Worm (Caenorhabditis elegans) whole organism, dauer: Measurements from ENCODE around the gene tps-2.

ENCODE experiments used
- unc-62 ChIP-seq: sonication (generic microtip); optimal IDR thresholded peaks from 2 replicates; lab custom pipeline; 2017; ENCODE audit warnings: missing biosample characterization, missing genetic modification reagents, missing genetic modification characterization

The tps-2 gene

ce11 chrII:14616927-14617326 lies 16.2 kb downstream of the tps-2 start:
- TF ChIP-seq unc-62 (GFP tag; lab: Kevin White, UChicago) = no peak

ce11 chrII:14618158-14618557 lies 17.5 kb downstream of the tps-2 start:
- TF ChIP-seq unc-62 (GFP tag; lab: Kevin White, UChicago) = no peak

- TF ChIP-seq unc-62 (GFP tag; lab: Kevin White, UChicago) = no peak
Observed at ce11 chrII:14618764-14619163, 18.1 kb downstream of the tps-2 start.

ce11 chrII:14619806-14620205 lies 19.1 kb downstream of the tps-2 start:
- no peak for TF ChIP-seq unc-62 (GFP tag; lab: Kevin White, UChicago)

- no peak for TF ChIP-seq unc-62 (GFP tag; lab: Kevin White, UChicago)
Observed at ce11 chrII:14620730-14621129, 20.0 kb downstream of the tps-2 start.

DNA sequence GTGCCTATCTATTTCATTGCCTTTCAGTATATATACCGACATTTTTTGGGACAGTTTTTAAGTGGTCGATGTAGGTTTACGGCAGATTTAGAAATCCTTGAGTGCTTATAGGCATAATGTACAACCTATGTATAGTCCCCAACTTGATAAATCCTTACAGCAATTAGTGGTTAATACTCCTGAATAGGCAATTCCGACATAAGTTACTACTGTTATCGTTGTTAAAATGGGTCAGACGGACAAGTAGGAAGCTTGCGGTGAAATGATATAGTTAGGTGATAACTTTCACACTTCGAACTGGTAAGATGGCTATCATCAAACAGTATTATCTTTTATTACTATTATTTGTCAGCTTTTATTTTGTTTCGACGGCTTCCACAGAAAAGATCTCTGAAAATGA lies 22.1 kb downstream of the tps-2 start, which contains the start of gene mltn-10:
mltn-10 (plus strand) TSS at position 301 of the 400 bp plus-strand sequence.
- no peak for TF ChIP-seq unc-62 (GFP tag; lab: Kevin White, UChicago)

DNA sequence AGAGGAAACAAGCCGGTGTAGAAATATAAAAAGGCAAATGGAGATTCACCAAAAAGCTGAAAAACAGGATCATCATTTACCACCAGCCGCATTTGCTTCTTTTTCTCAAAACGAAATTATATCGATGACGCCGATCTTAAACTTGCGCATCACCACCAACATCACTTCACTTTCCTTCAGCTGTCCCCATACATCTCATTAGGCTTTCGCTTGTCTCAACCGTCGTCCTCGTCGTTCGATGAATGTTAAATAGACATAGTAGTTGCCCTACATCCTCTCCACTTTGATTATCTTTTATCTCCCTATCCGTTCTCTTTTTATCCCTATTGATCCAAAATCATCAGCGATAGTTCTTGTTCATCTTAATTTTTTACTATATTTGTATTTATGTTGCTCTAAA lies 26.2 kb downstream of the tps-2 start:
- no peak for TF ChIP-seq unc-62 (GFP tag; lab: Kevin White, UChicago)

DNA sequence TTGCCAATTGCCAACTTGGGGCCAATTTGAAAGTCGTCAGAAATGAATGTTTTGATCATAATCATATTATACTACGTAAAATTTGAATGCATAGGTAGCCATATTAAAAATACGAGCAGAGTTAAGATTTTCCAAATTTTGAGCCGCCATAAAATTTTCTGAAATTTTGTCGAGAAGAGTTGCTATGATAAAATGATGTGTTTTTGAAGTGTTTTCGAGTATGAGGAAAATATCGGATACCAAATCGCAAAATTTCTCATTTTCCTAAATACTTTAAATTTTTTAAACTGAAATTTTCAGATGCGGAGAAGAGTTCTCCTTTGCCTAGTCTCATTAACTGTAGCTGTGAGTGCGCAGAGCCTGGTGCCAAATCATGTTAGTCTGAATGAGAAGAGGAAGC lies 26.6 kb downstream of the tps-2 start, which contains the start of gene tag-297:
tag-297 (plus strand) TSS at position 301 of the 400 bp plus-strand sequence.
- no peak for TF ChIP-seq unc-62 (GFP tag; lab: Kevin White, UChicago)

- no peak for TF ChIP-seq unc-62 (GFP tag; lab: Kevin White, UChicago)
Observed at ce11 chrII:14632823-14633222, 32.1 kb downstream of the tps-2 start, which contains the start of gene C38C6.3. C38C6.3 (plus strand) TSS chrII:14633123.

ce11 chrII:14634042-14634441 lies 33.3 kb downstream of the tps-2 start:
- no peak for TF ChIP-seq unc-62 (GFP tag; lab: Kevin White, UChicago)

ce11 chrII:14635179-14635578 lies 34.5 kb downstream of the tps-2 start:
- no peak for TF ChIP-seq unc-62 (GFP tag; lab: Kevin White, UChicago)

- TF ChIP-seq unc-62 (GFP tag; lab: Kevin White, UChicago) = no peak
Observed at ce11 chrII:14636737-14637136, 36.0 kb downstream of the tps-2 start, which contains the start of gene sre-13. sre-13 (minus strand) TSS chrII:14636837.

DNA sequence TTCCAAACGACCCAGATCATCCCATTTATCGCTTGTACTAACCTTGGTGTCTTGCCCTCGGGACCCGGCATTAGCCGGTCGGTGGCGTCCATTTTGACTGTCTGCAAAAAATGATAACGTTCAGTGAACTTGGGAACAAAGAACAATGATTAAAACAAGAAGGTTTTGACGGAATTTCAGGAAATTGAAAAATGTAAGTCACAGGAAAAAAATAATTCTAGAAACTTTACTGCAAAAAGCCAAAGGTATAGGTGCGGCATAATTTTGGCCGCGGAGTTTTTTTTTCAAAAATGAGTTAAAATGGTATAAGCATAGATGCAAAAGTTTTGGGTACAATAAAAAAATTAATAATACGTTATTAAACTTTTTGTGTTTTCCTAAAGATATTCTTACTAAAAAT lies 43.3 kb downstream of the tps-2 start, which contains the start of gene atgp-2:
atgp-2 (minus strand) TSS at position 101 of the 400 bp plus-strand sequence.
- no peak for TF ChIP-seq unc-62 (GFP tag; lab: Kevin White, UChicago)

DNA sequence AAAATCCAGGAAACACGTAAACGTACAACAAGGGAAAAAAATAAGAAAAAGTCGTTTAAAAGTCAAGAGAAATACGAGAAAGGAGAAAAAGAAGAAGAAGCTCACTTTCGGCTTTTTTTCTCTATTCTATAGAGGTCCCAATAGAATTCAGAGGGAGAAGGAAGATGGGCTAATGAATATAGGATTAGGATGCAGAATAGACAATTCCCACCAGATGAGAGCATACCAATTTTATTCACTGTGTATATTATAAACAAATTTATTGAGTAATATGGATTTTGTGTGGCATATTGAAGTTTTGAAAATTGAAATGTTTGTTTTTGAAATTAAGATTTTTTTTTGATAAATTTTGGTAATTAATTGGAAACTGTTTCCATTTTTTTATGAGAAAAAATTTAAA lies 43.8 kb downstream of the tps-2 start:
- TF ChIP-seq unc-62 (GFP tag; lab: Kevin White, UChicago) = no peak

- TF ChIP-seq unc-62 (GFP tag; lab: Kevin White, UChicago) = no peak
Observed at ce11 chrII:14645290-14645689, 44.6 kb downstream of the tps-2 start.

ce11 chrII:14647550-14647949 lies 46.8 kb downstream of the tps-2 start:
- TF ChIP-seq unc-62 (GFP tag; lab: Kevin White, UChicago) = no peak
